Worm (Caenorhabditis elegans): Measurements from ENCODE around the gene srz-20.

ce11 chrIV:3902955-3903354 is 12.4 kb upstream of the srz-20 start, which contains the start of gene F56D6.6:
- TF ChIP-seq W03F9.2 (tag; optimal IDR thresholded peaks at IDR 0.05) (no peak), dao-5 (tag; optimal IDR thresholded peaks at IDR 0.05) (no peak), him-1 (tag; optimal IDR thresholded peaks at IDR 0.05) (no peak)
